Worm (Caenorhabditis elegans) whole organism, L1 larva: ENCODE results near the gene gldi-3.

Source experiments
- ceh-82 ChIP-seq, 3 experiments: fragments of 150-350 bp in 1 of 3; sonication (generic microtip) in 2 of 3; optimal IDR thresholded peaks; 2 replicates each; lab custom pipeline; 2014 to 2017; ENCODE audit warnings: missing biosample characterization in 3 of 3, missing genetic modification characterization in 3 of 3
- fkh-10 ChIP-seq: sonication (generic microtip); optimal IDR thresholded peaks from 2 replicates; lab custom pipeline; 2017; ENCODE audit warnings: missing biosample characterization, missing genetic modification reagents, missing genetic modification characterization
- grh-1 ChIP-seq: fragments of 200-800 bp; sonication (Bioruptor generic); IDR thresholded peaks from 2 replicates; pipeline ENCODE4 v1.3.6; 2022; ENCODE audit warnings: missing genetic modification reagents, missing genetic modification characterization, missing compliant biosample characterization
- nhr-12 ChIP-seq: sonication (generic microtip); optimal IDR thresholded peaks from 2 replicates; lab custom pipeline; 2017; ENCODE audit warnings: missing biosample characterization, missing genetic modification characterization
- nhr-76 ChIP-seq: sonication (generic microtip); optimal IDR thresholded peaks from 2 replicates; lab custom pipeline; 2017; ENCODE audit warnings: missing biosample characterization, missing genetic modification characterization
- pqm-1 ChIP-seq: sonication (generic microtip); optimal IDR thresholded peaks from 3 replicates; lab custom pipeline; 2017; ENCODE audit warnings: missing biosample characterization, missing genetic modification characterization
- snpc-4 ChIP-seq: fragments of 150-350 bp; optimal IDR thresholded peaks from 2 replicates; lab custom pipeline; 2014; ENCODE audit warnings: missing biosample characterization, missing genetic modification characterization

DNA sequence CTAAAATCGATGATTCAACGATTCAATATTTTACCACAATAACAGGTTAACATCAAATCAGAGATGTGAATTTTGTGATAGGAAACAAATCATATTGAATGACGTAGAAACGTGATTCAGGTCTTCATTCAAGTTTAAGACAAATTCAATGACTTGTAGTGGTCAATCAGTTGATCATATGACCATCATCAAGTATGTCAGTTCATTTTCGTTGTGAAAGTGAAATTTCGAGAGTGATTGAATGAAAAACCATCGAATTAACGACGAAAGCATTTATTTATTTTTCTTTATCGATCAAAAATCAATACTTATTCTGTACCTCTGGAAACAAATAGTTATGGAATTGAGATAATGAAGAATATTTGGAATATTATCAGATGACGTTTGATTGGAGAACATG is 28.4 kb downstream of the gldi-3 start:
- TF ChIP-seq nhr-76 (tag; lab: Kevin White, UChicago) (no peak), grh-1 (GFP tag; lab: Robert Waterston, UW) (no peak), ceh-82 (tag; optimal IDR thresholded peaks at IDR 0.05; lab: Kevin White, UChicago) (no peak), nhr-12 (tag; lab: Kevin White, UChicago) (no peak), fkh-10 (GFP tag; lab: Kevin White, UChicago) (no peak), snpc-4 (tag; lab: Kevin White, UChicago) (no peak), pqm-1 (tag; lab: Kevin White, UChicago) (no peak)
